Worm (Caenorhabditis elegans) whole organism, L4 larva: ENCODE results near the gene M05D6.5.

Experiments
- F26F4.8 ChIP-seq: fragments of 200-800 bp; sonication (Bioruptor generic); conservative IDR thresholded peaks from 2 replicates; pipeline ENCODE4 v1.3.6; 2022; ENCODE audit warnings: missing genetic modification characterization, missing compliant biosample characterization
- attf-4 ChIP-seq: sonication (generic microtip); optimal IDR thresholded peaks from 3 replicates; lab custom pipeline; 2017; ENCODE audit warnings: missing biosample characterization, missing genetic modification characterization
- jun-1 ChIP-seq: fragments of 150-350 bp; optimal IDR thresholded peaks from 2 replicates; lab custom pipeline; 2014; ENCODE audit warnings: missing biosample characterization, missing genetic modification reagents, missing genetic modification characterization
- nhr-10 ChIP-seq: fragments of 150-350 bp; optimal IDR thresholded peaks from 2 replicates; lab custom pipeline; 2014; ENCODE audit warnings: missing biosample characterization, missing genetic modification characterization
- unc-39 ChIP-seq: sonication (generic microtip); optimal IDR thresholded peaks from 2 replicates; lab custom pipeline; 2017; ENCODE audit warnings: missing biosample characterization, missing genetic modification characterization
- unc-62 ChIP-seq, 3 experiments: fragments of 150-350 bp in 1 of 3; sonication (generic microtip); optimal IDR thresholded peaks in 2 of 3; peaks in 1 of 3; 1 replicate in 1 of 3; 2 replicates in 2 of 3; lab custom pipeline; 2014 to 2017; ENCODE audit warnings: missing biosample characterization in 3 of 3, missing genetic modification characterization in 3 of 3, missing genetic modification reagents in 3 of 3, missing genotype in 1 of 3

- TF ChIP-seq unc-62 (GFP tag; optimal IDR thresholded peaks at IDR 0.05 in 1 of 2; lab: Kevin White, UChicago): no peak
- no peak for TF ChIP-seq unc-62 (tag; optimal IDR thresholded peaks at IDR 0.05; lab: Kevin White, UChicago)
- TF ChIP-seq nhr-10 (tag; lab: Kevin White, UChicago): no peak
- TF ChIP-seq F26F4.8: no peak
- TF ChIP-seq jun-1 (tag; lab: Kevin White, UChicago): no peak
- TF ChIP-seq attf-4 (tag; lab: Kevin White, UChicago): no peak
- TF ChIP-seq unc-39 (tag; lab: Kevin White, UChicago): no peak
These were observed 1.3 kb upstream of the M05D6.5 start for ce11 chrII:8483124-8483792.
